Worm (Caenorhabditis elegans) whole organism, young adult: Measurements from ENCODE around the gene srh-291.
"Not testable (repeated sequence)": the region's sequence is repeated elsewhere in the genome, so short reads cannot be mapped to it uniquely, and the experiment has no call there.

Source experiments
- die-1 ChIP-seq: sonication (generic microtip); optimal IDR thresholded peaks from 2 replicates; lab custom pipeline; 2016; ENCODE audit warnings: missing genotype, mild to moderate bottlenecking, missing genetic modification characterization, missing compliant biosample characterization
- dpl-1 ChIP-seq: fragments of 150-350 bp; optimal IDR thresholded peaks from 2 replicates; lab custom pipeline; 2014; ENCODE audit warnings: missing biosample characterization, missing genetic modification reagents, missing genetic modification characterization
- hmg-20 ChIP-seq: fragments of 200-800 bp; sonication (Bioruptor generic); IDR thresholded peaks from 2 replicates; pipeline ENCODE4 v1.3.6; 2022; ENCODE audit warnings: missing genetic modification reagents, missing genetic modification characterization, missing compliant biosample characterization
- sdz-38 ChIP-seq: sonication (generic microtip); optimal IDR thresholded peaks from 2 replicates; lab custom pipeline; 2016; ENCODE audit warnings: missing genotype, missing genetic modification characterization, missing compliant biosample characterization
- tbp1 ChIP-seq: fragments of 200-800 bp; sonication (Bioruptor generic); optimal IDR thresholded peaks from 2 replicates; lab custom pipeline; 2018; ENCODE audit warnings: mild to moderate bottlenecking, missing genetic modification characterization, missing compliant biosample characterization
- tlf-1 ChIP-seq: fragments of 200-800 bp; sonication (Bioruptor generic); optimal IDR thresholded peaks from 2 replicates; lab custom pipeline; 2018; ENCODE audit warnings: mild to moderate bottlenecking, missing genetic modification characterization, missing compliant biosample characterization
- unc-62 ChIP-seq: fragments of 150-350 bp; optimal IDR thresholded peaks from 2 replicates; lab custom pipeline; 2014; ENCODE audit warnings: missing biosample characterization, missing genetic modification reagents, missing genetic modification characterization

- TF ChIP-seq tbp1 (GFP tag; lab: Kevin White, UChicago); unc-62 (GFP tag; lab: Kevin White, UChicago); tlf-1 (GFP tag; lab: Kevin White, UChicago); die-1 (tag; lab: Kevin White, UChicago); hmg-20 (GFP tag; lab: Robert Waterston, UW); dpl-1 (GFP tag; lab: Kevin White, UChicago); sdz-38 (tag; lab: Kevin White, UChicago): not testable (repeated sequence)
Measured at ce11 chrV:17832228-17832627, 26.8 kb downstream of the srh-291 start.
